Worm (Caenorhabditis elegans): ENCODE results near the gene rpn-13.

ce11 chrIII:6303787-6304186 lies 37.9 kb downstream of the rpn-13 start:
- TF ChIP-seq ama-1 (optimal IDR thresholded peaks at IDR 0.05) (no peak), F13C5.2 (tag; optimal IDR thresholded peaks at IDR 0.05) (no peak), scrt-1 (GFP tag; IDR thresholded peaks at IDR 0.05) (no peak)

All from whole organism, early embryonic.